Fruit fly (Drosophila melanogaster): Measurements from ENCODE around the gene CG17721.
A peak's percentile ranks its signal among the peaks of the same experiment; 100 is the strongest.

The CG17721 gene

dm6 chr3R:11263579-11263978 lies 28.6 kb downstream of the CG17721 start:
- TF ChIP-seq Nf-YC (tag; optimal IDR thresholded peaks at IDR 0.05) (peak; percentile 66), ewg (GFP tag; optimal IDR thresholded peaks at IDR 0.05) (peak; percentile 35), D19B (GFP tag; optimal IDR thresholded peaks at IDR 0.05) (no peak), Hr78 (GFP tag; optimal IDR thresholded peaks at IDR 0.05) (no peak), dysf (GFP tag; IDR thresholded peaks at IDR 0.05) (no peak), Rfx (GFP tag; IDR thresholded peaks at IDR 0.05) (no peak), CG32767 (GFP tag; IDR thresholded peaks at IDR 0.05) (no peak), Taf1 (GFP tag; IDR thresholded peaks at IDR 0.05) (no peak), Optix (GFP tag; IDR thresholded peaks at IDR 0.05) (no peak), CG11093 (GFP tag; IDR thresholded peaks at IDR 0.05) (no peak), pros (GFP tag; optimal IDR thresholded peaks at IDR 0.05) (peak; percentile 30), prd (optimal IDR thresholded peaks at IDR 0.05) (no peak), prd (GFP tag; IDR thresholded peaks at IDR 0.05) (no peak), oc (tag; optimal IDR thresholded peaks at IDR 0.05) (no peak), CG1602 (GFP tag; optimal IDR thresholded peaks at IDR 0.05) (no peak), CG9609 (GFP tag; optimal IDR thresholded peaks at IDR 0.05) (no peak), CG11696 (GFP tag; IDR thresholded peaks at IDR 0.05) (no peak), CG10147 (GFP tag; optimal IDR thresholded peaks at IDR 0.05) (no peak), CG9727 (GFP tag; optimal IDR thresholded peaks at IDR 0.05) (no peak), CG13296 (GFP tag; optimal IDR thresholded peaks at IDR 0.05) (no peak), tgo (GFP tag; IDR thresholded peaks at IDR 0.05) (no peak), CG1529 (GFP tag; optimal IDR thresholded peaks at IDR 0.05) (no peak), Hr39 (optimal IDR thresholded peaks at IDR 0.05) (no peak), sisA (GFP tag; IDR thresholded peaks at IDR 0.05) (no peak), BtbVII (GFP tag; optimal IDR thresholded peaks at IDR 0.05) (no peak), Sry-δ (GFP tag; optimal IDR thresholded peaks at IDR 0.05) (no peak), Ssrp (tag; optimal IDR thresholded peaks at IDR 0.05) (no peak), CG10209 (GFP tag; optimal IDR thresholded peaks at IDR 0.05) (no peak), sens (GFP tag) (peak; percentile 38), shn (GFP tag; optimal IDR thresholded peaks at IDR 0.05) (no peak), sim (GFP tag; IDR thresholded peaks at IDR 0.05) (no peak), CG2116 (GFP tag; optimal IDR thresholded peaks at IDR 0.05) (no peak), chm (GFP tag; IDR thresholded peaks at IDR 0.05) (no peak), zen2 (GFP tag; IDR thresholded peaks at IDR 0.05; ENCODE audit: partially characterized antibody) (no peak), Ptx1 (GFP tag; IDR thresholded peaks at IDR 0.05) (no peak), sqz (GFP tag; optimal IDR thresholded peaks at IDR 0.05) (no peak), CG6254 (GFP tag; optimal IDR thresholded peaks at IDR 0.05) (no peak), CG12236 (GFP tag; optimal IDR thresholded peaks at IDR 0.05) (no peak), CG1024 (GFP tag; IDR thresholded peaks at IDR 0.05) (no peak), CG12299 (tag; optimal IDR thresholded peaks at IDR 0.05) (no peak), cas (GFP tag; IDR thresholded peaks at IDR 0.05) (no peak), seq (GFP tag; IDR thresholded peaks at IDR 0.05) (peak; percentile 71; the same call in 1 of the 2 replicates), CG30020 (tag; optimal IDR thresholded peaks at IDR 0.05) (no peak), Nf-YB (GFP tag; optimal IDR thresholded peaks at IDR 0.05) (peak; percentile 65), GATAe (GFP tag; conservative IDR thresholded peaks at IDR 0.05) (no peak), maf-S (GFP tag; optimal IDR thresholded peaks at IDR 0.05) (no peak)
